Worm (Caenorhabditis elegans) whole organism, late embryonic: Measurements from ENCODE around the gene sir-2.3.

Source experiments
- F13H6.1 ChIP-seq: sonication (generic microtip); optimal IDR thresholded peaks from 2 replicates; lab custom pipeline; 2016; ENCODE audit warnings: missing genetic modification characterization, missing compliant biosample characterization
- K09A11.1 ChIP-seq: sonication (generic microtip); optimal IDR thresholded peaks from 2 replicates; lab custom pipeline; 2017; ENCODE audit warnings: antibody characterized with exemption, mild to moderate bottlenecking, missing genetic modification characterization, missing compliant biosample characterization; ENCODE audit not compliant: insufficient read depth
- T23F11.4 ChIP-seq: fragments of 200-800 bp; sonication (Bioruptor generic); optimal IDR thresholded peaks from 2 replicates; lab custom pipeline; 2018; ENCODE audit warnings: mild to moderate bottlenecking, missing genetic modification characterization, missing compliant biosample characterization
- ahr-1 ChIP-seq: sonication (generic microtip); optimal IDR thresholded peaks from 2 replicates; lab custom pipeline; 2016; ENCODE audit warnings: missing genetic modification characterization, missing compliant biosample characterization
- ama-1 ChIP-seq: fragments of 150-350 bp; optimal IDR thresholded peaks from 2 replicates; lab custom pipeline; 2014
- ceh-14 ChIP-seq: sonication (generic microtip); optimal IDR thresholded peaks from 2 replicates; lab custom pipeline; 2016; ENCODE audit warnings: missing genotype, missing genetic modification characterization, missing compliant biosample characterization
- ceh-18 ChIP-seq: sonication (generic microtip); optimal IDR thresholded peaks from 2 replicates; lab custom pipeline; 2016; ENCODE audit warnings: missing genetic modification characterization, missing compliant biosample characterization
- ceh-19 ChIP-seq: fragments of 200-800 bp; sonication (Bioruptor generic); optimal IDR thresholded peaks from 2 replicates; lab custom pipeline; 2018; ENCODE audit warnings: mild to moderate bottlenecking, missing genetic modification characterization, missing compliant biosample characterization
- ceh-30 ChIP-seq: fragments of 150-350 bp; optimal IDR thresholded peaks from 2 replicates; lab custom pipeline; 2014; ENCODE audit warnings: missing biosample characterization, missing genetic modification characterization
- ceh-31 ChIP-seq: sonication (generic microtip); optimal IDR thresholded peaks from 2 replicates; lab custom pipeline; 2016; ENCODE audit warnings: missing genetic modification characterization, missing compliant biosample characterization
- ceh-34 ChIP-seq: sonication (generic microtip); optimal IDR thresholded peaks from 2 replicates; lab custom pipeline; 2016; ENCODE audit warnings: mild to moderate bottlenecking, missing genetic modification characterization, missing compliant biosample characterization
- ceh-45 ChIP-seq: fragments of 200-800 bp; sonication (Bioruptor generic); IDR thresholded peaks from 2 replicates; pipeline ENCODE4 v1.3.6; 2022; ENCODE audit warnings: missing genetic modification reagents, missing genetic modification characterization, missing compliant biosample characterization
- ceh-9 ChIP-seq: sonication (generic microtip); optimal IDR thresholded peaks from 2 replicates; lab custom pipeline; 2016; ENCODE audit warnings: mild to moderate bottlenecking, missing genetic modification characterization, inconsistent platforms, missing compliant biosample characterization
- dve-1 ChIP-seq: sonication (generic microtip); optimal IDR thresholded peaks from 2 replicates; lab custom pipeline; 2017; ENCODE audit warnings: antibody characterized with exemption, mild to moderate bottlenecking, missing genetic modification characterization, missing compliant biosample characterization
- elt-4 ChIP-seq: sonication (generic microtip); optimal IDR thresholded peaks from 2 replicates; lab custom pipeline; 2016; ENCODE audit warnings: missing genetic modification characterization, missing compliant biosample characterization
- fax-1 ChIP-seq: sonication (generic microtip); optimal IDR thresholded peaks from 2 replicates; lab custom pipeline; 2016; ENCODE audit warnings: missing genotype, missing genetic modification characterization, missing compliant biosample characterization
- fkh-6 ChIP-seq: sonication (generic microtip); optimal IDR thresholded peaks from 2 replicates; lab custom pipeline; 2016; ENCODE audit warnings: missing genetic modification characterization, missing compliant biosample characterization
- hlh-15 ChIP-seq: sonication (generic microtip); optimal IDR thresholded peaks from 2 replicates; lab custom pipeline; 2016; ENCODE audit warnings: missing genetic modification characterization, missing compliant biosample characterization
- hlh-30 ChIP-seq: sonication (generic microtip); optimal IDR thresholded peaks from 2 replicates; lab custom pipeline; 2017; ENCODE audit warnings: antibody characterized with exemption, missing genetic modification characterization, missing compliant biosample characterization; ENCODE audit not compliant: insufficient read depth
- hlh-6 ChIP-seq: sonication (generic microtip); optimal IDR thresholded peaks from 2 replicates; lab custom pipeline; 2016; ENCODE audit warnings: missing genotype, missing genetic modification characterization, missing compliant biosample characterization
- hlh-8 ChIP-seq: sonication (generic microtip); optimal IDR thresholded peaks from 2 replicates; lab custom pipeline; 2016; ENCODE audit warnings: missing genotype, missing genetic modification characterization, missing compliant biosample characterization
- lim-6 ChIP-seq: sonication (generic microtip); optimal IDR thresholded peaks from 2 replicates; lab custom pipeline; 2016; ENCODE audit warnings: missing genetic modification characterization, missing compliant biosample characterization
- lin-11 ChIP-seq: fragments of 200-800 bp; sonication (Bioruptor generic); optimal IDR thresholded peaks from 2 replicates; lab custom pipeline; 2018; ENCODE audit warnings: mild to moderate bottlenecking, missing genetic modification characterization, missing compliant biosample characterization
- mec-3 ChIP-seq: sonication (generic microtip); optimal IDR thresholded peaks from 2 replicates; lab custom pipeline; 2016; ENCODE audit warnings: borderline replicate concordance, missing genetic modification characterization, missing compliant biosample characterization
- nhr-11 ChIP-seq: fragments of 150-350 bp; optimal IDR thresholded peaks from 2 replicates; lab custom pipeline; 2014; ENCODE audit warnings: missing biosample characterization, missing genetic modification characterization
- nhr-232 ChIP-seq: sonication (generic microtip); optimal IDR thresholded peaks from 2 replicates; lab custom pipeline; 2016; ENCODE audit warnings: missing genetic modification characterization, missing compliant biosample characterization
- npax-4 ChIP-seq: sonication (generic microtip); optimal IDR thresholded peaks from 2 replicates; lab custom pipeline; 2016; ENCODE audit warnings: missing genetic modification characterization, missing compliant biosample characterization
- pag-3 ChIP-seq: sonication (generic microtip); optimal IDR thresholded peaks from 2 replicates; lab custom pipeline; 2016; ENCODE audit warnings: missing compliant biosample characterization, missing genetic modification characterization, borderline replicate concordance
- pat-9 ChIP-seq: fragments of 200-800 bp; sonication (Bioruptor generic); optimal IDR thresholded peaks from 2 replicates; lab custom pipeline; 2018; ENCODE audit warnings: mild to moderate bottlenecking, missing genetic modification characterization, moderate library complexity, missing compliant biosample characterization
- pha-2 ChIP-seq: sonication (generic microtip); optimal IDR thresholded peaks from 2 replicates; lab custom pipeline; 2017; ENCODE audit warnings: mild to moderate bottlenecking, missing genetic modification characterization, missing compliant biosample characterization
- pqm-1 ChIP-seq: sonication (generic microtip); optimal IDR thresholded peaks from 2 replicates; lab custom pipeline; 2016; ENCODE audit warnings: missing genetic modification characterization, missing compliant biosample characterization
- ref-2 ChIP-seq: sonication (generic microtip); optimal IDR thresholded peaks from 2 replicates; lab custom pipeline; 2016; ENCODE audit warnings: missing genetic modification characterization, missing compliant biosample characterization
- rnt-1 ChIP-seq: sonication (generic microtip); optimal IDR thresholded peaks from 2 replicates; lab custom pipeline; 2016; ENCODE audit warnings: missing genetic modification characterization, missing compliant biosample characterization
- sdc-2 ChIP-seq: sonication (generic microtip); optimal IDR thresholded peaks from 2 replicates; lab custom pipeline; 2016; ENCODE audit warnings: missing genotype, missing genetic modification characterization, missing compliant biosample characterization
- unc-3 ChIP-seq, 2 experiments: fragments of 200-800 bp in 1 of 2; sonication (Bioruptor generic) in 1 of 2; sonication (generic microtip) in 1 of 2; conservative IDR thresholded peaks in 1 of 2; optimal IDR thresholded peaks in 1 of 2; 2 replicates each; pipeline versions ENCODE4 v1.3.6 to Lab custom; 2016 to 2022; ENCODE audit warnings: missing compliant biosample characterization in 2 of 2, missing genetic modification characterization in 2 of 2, missing genetic modification reagents in 1 of 2
- unc-42 ChIP-seq: sonication (generic microtip); optimal IDR thresholded peaks from 2 replicates; lab custom pipeline; 2016; ENCODE audit warnings: missing genotype, missing genetic modification characterization, missing compliant biosample characterization
- zip-5 ChIP-seq: sonication (generic microtip); optimal IDR thresholded peaks from 2 replicates; lab custom pipeline; 2016; ENCODE audit warnings: missing genetic modification characterization, missing compliant biosample characterization

sir-2.3 gene

DNA sequence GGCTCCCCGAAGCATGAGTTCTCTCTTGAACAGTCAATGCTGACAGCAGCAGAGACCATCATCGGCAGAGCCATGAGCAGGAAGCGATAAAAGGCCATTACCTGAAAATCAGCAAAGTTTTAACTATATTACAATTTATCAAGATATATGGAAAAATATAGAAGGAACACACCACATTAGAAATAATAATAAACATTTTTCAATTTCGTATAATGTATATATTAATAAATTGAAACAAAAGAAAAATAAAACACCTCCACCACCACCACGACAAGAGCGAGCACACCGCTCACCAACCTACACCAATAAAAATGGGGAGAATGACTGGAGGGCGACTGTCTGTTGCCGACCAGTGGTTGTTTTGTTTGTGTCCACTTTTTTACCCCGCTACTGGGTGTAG, 45.0 kb upstream of the sir-2.3 start, which contains the start of gene R04D3.2:
Gene R04D3.2 (minus strand): TSS at position 101 of the 400 bp plus-strand sequence.
- TF ChIP-seq npax-4 (tag; lab: Kevin White, UChicago) (no peak), ref-2 (tag; lab: Kevin White, UChicago) (no peak), ceh-9 (tag; lab: Kevin White, UChicago) (no peak), ceh-31 (tag; lab: Kevin White, UChicago) (no peak), mec-3 (tag; lab: Kevin White, UChicago) (no peak), dve-1 (tag; lab: Kevin White, UChicago) (no peak), T23F11.4 (no peak)

DNA sequence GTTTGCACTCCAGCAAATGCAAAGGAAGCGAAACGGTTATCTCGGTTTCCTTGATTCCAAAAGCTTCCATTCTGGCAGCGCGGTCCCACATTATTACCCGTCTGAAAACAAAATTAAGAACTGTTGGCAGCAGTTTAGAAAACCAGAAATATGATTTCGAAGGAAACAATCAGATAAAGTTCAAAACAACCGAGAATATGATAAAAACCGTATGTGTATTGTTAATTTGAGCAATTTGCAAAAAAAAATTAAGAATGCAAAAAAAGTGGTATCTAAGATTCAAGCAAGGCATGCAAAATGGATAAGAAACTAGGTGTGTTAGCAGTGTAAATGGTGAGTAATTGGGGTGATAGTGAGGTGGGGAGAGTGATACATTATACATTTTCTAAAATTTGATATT, 42.8 kb upstream of the sir-2.3 start, which contains the start of gene R04D3.4:
Gene R04D3.4 (minus strand): TSS at position 101 of the 400 bp plus-strand sequence.
- TF ChIP-seq ceh-30 (tag; lab: Kevin White, UChicago), result no peak
- no peak for TF ChIP-seq fax-1 (tag; lab: Kevin White, UChicago)
- no peak for TF ChIP-seq ahr-1
- no peak for TF ChIP-seq pqm-1
- TF ChIP-seq zip-5 (tag; lab: Kevin White, UChicago), result no peak
- TF ChIP-seq nhr-232 (tag; lab: Kevin White, UChicago), result no peak
- TF ChIP-seq lim-6 (tag; lab: Kevin White, UChicago), result no peak
- TF ChIP-seq nhr-11 (tag; lab: Kevin White, UChicago), result no peak
- no peak for TF ChIP-seq ceh-18 (tag; lab: Kevin White, UChicago)
- no peak for TF ChIP-seq lin-11
- TF ChIP-seq ceh-34 (tag; lab: Kevin White, UChicago), result no peak
- no peak for TF ChIP-seq hlh-8
- TF ChIP-seq sdc-2 (tag; lab: Kevin White, UChicago), result no peak
- no peak for TF ChIP-seq pat-9 (tag; lab: Kevin White, UChicago)
- no peak for TF ChIP-seq ceh-9 (tag; lab: Kevin White, UChicago)
- no peak for TF ChIP-seq pha-2 (tag; lab: Kevin White, UChicago)
- no peak for TF ChIP-seq F13H6.1 (tag; lab: Kevin White, UChicago)
- no peak for TF ChIP-seq ref-2 (tag; lab: Kevin White, UChicago)
- TF ChIP-seq ama-1, result no peak
- no peak for TF ChIP-seq ceh-31 (tag; lab: Kevin White, UChicago)

DNA sequence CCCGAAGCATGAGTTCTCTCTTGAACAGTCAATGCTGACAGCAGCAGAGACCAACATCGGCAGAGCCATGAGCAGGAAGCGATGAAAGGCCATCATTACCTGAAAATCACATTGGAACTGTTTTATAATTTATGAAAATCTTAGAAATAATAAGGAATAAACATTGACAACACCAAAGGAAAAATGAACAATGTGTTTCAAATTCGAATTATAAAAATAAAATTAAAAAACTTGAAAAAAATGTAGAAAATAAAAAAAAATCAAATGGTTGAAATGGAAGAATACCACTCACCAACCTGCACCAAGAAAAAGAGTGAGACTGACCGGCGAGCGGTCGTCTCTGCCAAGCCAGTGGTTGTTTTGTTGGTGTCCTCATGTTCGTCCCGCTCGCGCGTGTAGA, 41.0 kb upstream of the sir-2.3 start, which contains the start of gene R04D3.3:
Gene R04D3.3 (minus strand): TSS at position 101 of the 400 bp plus-strand sequence.
- TF ChIP-seq unc-42 (tag; lab: Kevin White, UChicago) (no peak), hlh-30 (tag; lab: Kevin White, UChicago) (no peak), unc-3 (GFP tag; conservative IDR thresholded peaks at IDR 0.05; lab: Robert Waterston, UW) (no peak), unc-3 (tag; optimal IDR thresholded peaks at IDR 0.05; lab: Kevin White, UChicago) (no peak), mec-3 (tag; lab: Kevin White, UChicago) (no peak), ceh-19 (GFP tag; lab: Kevin White, UChicago) (no peak), ref-2 (tag; lab: Kevin White, UChicago) (no peak), hlh-15 (tag; lab: Kevin White, UChicago) (no peak), rnt-1 (tag; lab: Kevin White, UChicago) (no peak), nhr-232 (tag; lab: Kevin White, UChicago) (no peak), nhr-11 (tag; lab: Kevin White, UChicago) (no peak), fax-1 (tag; lab: Kevin White, UChicago) (no peak), pqm-1 (no peak)

DNA sequence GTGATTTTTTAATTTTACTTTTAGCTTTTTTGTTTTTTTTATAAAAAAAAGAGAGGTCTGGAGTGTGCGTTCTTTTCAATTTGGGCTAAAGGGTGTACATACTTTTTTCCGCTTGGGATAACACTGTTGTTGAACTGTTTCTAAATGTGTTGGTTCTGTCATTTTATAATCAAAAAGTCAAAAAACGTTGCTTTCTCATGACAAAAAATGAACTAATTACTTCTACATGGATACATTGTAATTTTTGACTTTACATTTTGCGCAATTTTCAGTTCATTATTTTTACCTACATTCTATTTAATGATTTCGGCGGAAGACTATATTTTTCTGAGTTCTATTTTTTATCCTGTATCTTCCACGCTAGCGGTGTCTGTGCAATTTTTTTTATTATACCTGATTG, 40.0 kb upstream of the sir-2.3 start, which contains the start of gene srd-38:
Gene srd-38 (plus strand): TSS at position 301 of the 400 bp plus-strand sequence.
- TF ChIP-seq lim-6 (tag; lab: Kevin White, UChicago) (no peak), elt-4 (tag; lab: Kevin White, UChicago) (no peak), hlh-8 (no peak), K09A11.1 (no peak), mec-3 (tag; lab: Kevin White, UChicago) (no peak), hlh-30 (tag; lab: Kevin White, UChicago) (no peak), hlh-6 (tag; lab: Kevin White, UChicago) (no peak), dve-1 (tag; lab: Kevin White, UChicago) (no peak), pag-3 (tag; lab: Kevin White, UChicago) (no peak), unc-3 (GFP tag; conservative IDR thresholded peaks at IDR 0.05; lab: Robert Waterston, UW) (no peak), unc-3 (tag; optimal IDR thresholded peaks at IDR 0.05; lab: Kevin White, UChicago) (no peak), hlh-15 (tag; lab: Kevin White, UChicago) (no peak), ahr-1 (no peak), ceh-45 (GFP tag; lab: Robert Waterston, UW) (no peak), ceh-14 (tag; lab: Kevin White, UChicago) (no peak), unc-42 (tag; lab: Kevin White, UChicago) (no peak), fkh-6 (tag; lab: Kevin White, UChicago) (no peak), T23F11.4 (no peak), fax-1 (tag; lab: Kevin White, UChicago) (no peak)
- TF ChIP-seq, all 69 proteins: peak for 0
